Fruit fly (Drosophila melanogaster): Measurements from ENCODE around the gene CG14073.

dm6 chr3L:18801194-18801695, 19.2 kb downstream of the CG14073 start, which contains the start of gene ftz-f1:
- no peak for TF ChIP-seq fd59A (GFP tag; optimal IDR thresholded peaks at IDR 0.05)
- peak; percentile 88 for TF ChIP-seq Blimp-1 (GFP tag; optimal IDR thresholded peaks at IDR 0.05)
- TF ChIP-seq CG8319 (GFP tag; optimal IDR thresholded peaks at IDR 0.05): no peak
- no peak for TF ChIP-seq Hr38 (GFP tag; optimal IDR thresholded peaks at IDR 0.05)
- TF ChIP-seq OdsH (GFP tag; optimal IDR thresholded peaks at IDR 0.05): no peak
- no peak for TF ChIP-seq achi (GFP tag; optimal IDR thresholded peaks at IDR 0.05)
- TF ChIP-seq dsx (GFP tag; optimal IDR thresholded peaks at IDR 0.05; ENCODE audit: poor library complexity, severe bottlenecking): no peak
- no peak for TF ChIP-seq Smox (GFP tag; optimal IDR thresholded peaks at IDR 0.05)
- TF ChIP-seq Hr39 (GFP tag; optimal IDR thresholded peaks at IDR 0.05): no peak
- TF ChIP-seq svp (GFP tag): peak; percentile 95
- TF ChIP-seq CG6854 (GFP tag; optimal IDR thresholded peaks at IDR 0.05): no peak
- no peak for TF ChIP-seq Hr4 (GFP tag; optimal IDR thresholded peaks at IDR 0.05)
- no peak for TF ChIP-seq CG10669 (GFP tag; optimal IDR thresholded peaks at IDR 0.05)
- no peak for TF ChIP-seq ss (GFP tag; optimal IDR thresholded peaks at IDR 0.05)
